Fruit fly (Drosophila melanogaster) whole organism, adult: ENCODE results near the gene ZIPIC.

ENCODE experiments used
- CG12768 ChIP-seq: fragments of 200-800 bp; sonication (Bioruptor generic); optimal IDR thresholded peaks from 2 replicates; lab custom pipeline; 2017; ENCODE audit warnings: missing biosample characterization, missing genetic modification characterization, mild to moderate bottlenecking, moderate library complexity, missing genetic modification reagents
- CG14711 ChIP-seq: fragments of 200-800 bp; sonication (Bioruptor generic); optimal IDR thresholded peaks from 2 replicates; lab custom pipeline; 2018; ENCODE audit warnings: missing biosample characterization, mild to moderate bottlenecking, missing genetic modification characterization, moderate library complexity
- CG1620 ChIP-seq: fragments of 200-800 bp; sonication (Bioruptor generic); optimal IDR thresholded peaks from 2 replicates; lab custom pipeline; 2016; ENCODE audit warnings: missing biosample characterization, missing genetic modification characterization
- CG33017 ChIP-seq: fragments of 200-800 bp; sonication (Bioruptor generic); optimal IDR thresholded peaks from 2 replicates; lab custom pipeline; 2018; ENCODE audit warnings: missing biosample characterization, mild to moderate bottlenecking, missing genetic modification characterization, moderate library complexity
- CG7101 ChIP-seq: fragments of 200-800 bp; sonication (Bioruptor generic); optimal IDR thresholded peaks from 2 replicates; lab custom pipeline; 2018; ENCODE audit warnings: missing biosample characterization, mild to moderate bottlenecking, missing genetic modification characterization, moderate library complexity
- Clk ChIP-seq: fragments of 200-800 bp; sonication (Bioruptor generic); optimal IDR thresholded peaks from 2 replicates; lab custom pipeline; 2017; ENCODE audit warnings: missing biosample characterization, missing genetic modification characterization
- Crg-1 ChIP-seq: fragments of 200-800 bp; sonication (Bioruptor generic); optimal IDR thresholded peaks from 2 replicates; lab custom pipeline; 2016; ENCODE audit warnings: missing biosample characterization, missing genetic modification characterization
- Mnt ChIP-seq: fragments of 200-800 bp; sonication (Bioruptor generic); optimal IDR thresholded peaks from 2 replicates; lab custom pipeline; 2016; ENCODE audit warnings: missing biosample characterization, mild to moderate bottlenecking, missing genetic modification characterization
- kay ChIP-seq: fragments of 200-800 bp; sonication (Bioruptor generic); peaks from one replicate; lab custom pipeline; 2016; ENCODE audit warnings: missing biosample characterization, missing genetic modification characterization, borderline replicate concordance
- ovo ChIP-seq: fragments of 200-800 bp; sonication (Bioruptor generic); optimal IDR thresholded peaks from 2 replicates; lab custom pipeline; 2016; ENCODE audit warnings: missing biosample characterization, missing genetic modification characterization
- tj ChIP-seq: fragments of 200-800 bp; sonication (Bioruptor generic); optimal IDR thresholded peaks from 3 replicates; lab custom pipeline; 2017; ENCODE audit warnings: missing biosample characterization, mild to moderate bottlenecking, missing genetic modification characterization, moderate library complexity

DNA sequence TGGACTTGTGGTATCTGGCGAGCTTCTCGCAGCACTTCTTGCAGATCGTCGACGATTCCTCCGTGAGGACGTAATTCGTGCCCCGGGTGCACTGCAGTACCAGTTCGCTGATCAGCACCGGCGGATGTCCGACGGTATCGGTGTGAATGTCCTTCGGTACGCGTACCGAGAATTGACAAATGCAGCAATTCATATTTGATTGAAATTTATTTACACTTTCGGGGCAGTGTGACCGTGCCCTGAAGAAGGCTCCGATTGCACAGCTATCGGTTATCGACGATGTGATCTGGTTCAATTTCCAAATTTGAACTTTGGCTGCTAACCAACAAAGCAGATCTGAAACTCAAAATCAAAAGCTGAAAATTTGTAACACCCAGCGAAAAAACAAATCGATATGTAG lies at the start of gene ZIPIC:
- TF ChIP-seq CG7101 (tag; lab: Kevin White, UChicago) (no peak), kay (GFP tag; lab: Kevin White, UChicago) (no peak), CG14711 (no peak), Clk (GFP tag; lab: Kevin White, UChicago) (no peak), CG1620 (GFP tag; lab: Kevin White, UChicago) (no peak), Crg-1 (GFP tag; lab: Kevin White, UChicago) (no peak), CG12768 (GFP tag; lab: Kevin White, UChicago) (no peak), tj (GFP tag; lab: Kevin White, UChicago) (no peak), Mnt (no peak), ovo (GFP tag; lab: Kevin White, UChicago) (no peak), CG33017 (tag; lab: Kevin White, UChicago) (no peak)
